Worm (Caenorhabditis elegans) whole organism, early embryonic: ENCODE measurements around the gene lag-1.

Source experiments
- B0310.2 ChIP-seq: sonication (generic microtip); optimal IDR thresholded peaks from 2 replicates; lab custom pipeline; 2016; ENCODE audit warnings: mild to moderate bottlenecking, missing genetic modification characterization, missing compliant biosample characterization
- aly-1 ChIP-seq: sonication (generic microtip); optimal IDR thresholded peaks from 2 replicates; lab custom pipeline; 2016; ENCODE audit warnings: missing genetic modification characterization, missing compliant biosample characterization
- ama-1 ChIP-seq: fragments of 150-350 bp; optimal IDR thresholded peaks from 2 replicates; lab custom pipeline; 2014
- ceh-36 ChIP-seq: sonication (generic microtip); optimal IDR thresholded peaks from 2 replicates; lab custom pipeline; 2016; ENCODE audit warnings: missing genetic modification characterization, inconsistent platforms, missing compliant biosample characterization
- ets-7 ChIP-seq: sonication (generic microtip); optimal IDR thresholded peaks from 2 replicates; lab custom pipeline; 2016; ENCODE audit warnings: missing genotype, missing genetic modification characterization, missing compliant biosample characterization
- flt-1 ChIP-seq: fragments of 200-800 bp; sonication (Bioruptor generic); IDR thresholded peaks from 2 replicates; pipeline ENCODE4 v1.3.6; 2022; ENCODE audit warnings: missing genetic modification characterization, missing compliant biosample characterization
- hmbx-1 ChIP-seq: sonication (generic microtip); optimal IDR thresholded peaks from 2 replicates; lab custom pipeline; 2016; ENCODE audit warnings: mild to moderate bottlenecking, missing genetic modification characterization, missing compliant biosample characterization
- hnd-1 ChIP-seq: sonication (generic microtip); optimal IDR thresholded peaks from 2 replicates; lab custom pipeline; 2016; ENCODE audit warnings: missing genetic modification characterization, missing compliant biosample characterization
- pes-1 ChIP-seq: fragments of 200-800 bp; sonication (Bioruptor generic); IDR thresholded peaks from 2 replicates; pipeline ENCODE4 v1.3.6; 2022; ENCODE audit warnings: missing genetic modification reagents, missing genetic modification characterization, missing compliant biosample characterization
- tra-4 ChIP-seq: sonication (generic microtip); optimal IDR thresholded peaks from 2 replicates; lab custom pipeline; 2017; ENCODE audit warnings: missing genetic modification characterization, missing compliant biosample characterization

- TF ChIP-seq ama-1 (lab: Kevin White, UChicago), result no peak
- no peak for TF ChIP-seq aly-1
- no peak for TF ChIP-seq ets-7
- TF ChIP-seq tra-4, result no peak
- TF ChIP-seq pes-1 (GFP tag; lab: Robert Waterston, UW), result no peak
- TF ChIP-seq ceh-36, result no peak
- no peak for TF ChIP-seq flt-1 (GFP tag; lab: Robert Waterston, UW)
- TF ChIP-seq B0310.2 (tag; lab: Kevin White, UChicago), result no peak
- no peak for TF ChIP-seq hmbx-1 (tag; lab: Kevin White, UChicago)
- no peak for TF ChIP-seq hnd-1 (tag; lab: Kevin White, UChicago)
These were observed 56.3 kb downstream of the lag-1 start, which contains the start of gene C11D2.3 for ce11 chrIV:6151513-6151912.
